Fruit fly (Drosophila melanogaster) whole organism, embryonic: ENCODE measurements around the gene Ac76E.

Source experiments
- Aef1 ChIP-seq: fragments of 200-800 bp; sonication (Bioruptor generic); IDR thresholded peaks from 3 replicates; pipeline ENCODE4 v1.3.6; 2022; ENCODE audit warnings: missing biosample characterization, missing genetic modification characterization
- Awh ChIP-seq: fragments of 200-800 bp; sonication (Bioruptor generic); IDR thresholded peaks from 2 replicates; pipeline ENCODE4, ENCODE4 v1.3.6; 2022; ENCODE audit warnings: missing biosample characterization, missing genetic modification characterization
- Blimp-1 ChIP-seq: fragments of 200-800 bp; sonication (Bioruptor generic); optimal IDR thresholded peaks from 3 replicates; lab custom pipeline; 2018; ENCODE audit warnings: missing biosample characterization, missing genetic modification characterization, mild to moderate bottlenecking, moderate library complexity, missing genetic modification reagents
- BtbVII ChIP-seq: fragments of 200-800 bp; sonication (Bioruptor generic); optimal IDR thresholded peaks from 3 replicates; lab custom pipeline; 2017; ENCODE audit warnings: missing biosample characterization, mild to moderate bottlenecking, missing genetic modification characterization
- CG10274 ChIP-seq: fragments of 200-800 bp; sonication (Bioruptor generic); optimal IDR thresholded peaks from 3 replicates; lab custom pipeline; 2017; ENCODE audit warnings: missing biosample characterization, mild to moderate bottlenecking, missing genetic modification characterization
- CG11723 ChIP-seq: fragments of 200-800 bp; sonication (Bioruptor generic); optimal IDR thresholded peaks from 2 replicates; lab custom pipeline; 2017; ENCODE audit warnings: missing biosample characterization, mild to moderate bottlenecking, missing genetic modification characterization
- CG14441 ChIP-seq: fragments of 200-800 bp; sonication (Bioruptor generic); IDR thresholded peaks from 2 replicates; pipeline ENCODE4 v1.3.6; 2022; ENCODE audit warnings: missing biosample characterization, missing genetic modification characterization
- CG14860 ChIP-seq: fragments of 200-800 bp; sonication (Bioruptor generic); IDR thresholded peaks from 3 replicates; pipeline ENCODE4 v1.3.6; 2022; ENCODE audit warnings: missing biosample characterization, missing genetic modification characterization; ENCODE audit not compliant: partially characterized antibody
- CG17361 ChIP-seq: fragments of 200-800 bp; sonication (Bioruptor generic); IDR thresholded peaks from 3 replicates; pipeline ENCODE4 v1.3.6; 2022; ENCODE audit warnings: missing biosample characterization, missing genetic modification characterization
- CG1792 ChIP-seq: fragments of 200-800 bp; sonication (Bioruptor generic); optimal IDR thresholded peaks from 2 replicates; lab custom pipeline; 2016; ENCODE audit warnings: missing biosample characterization, missing genetic modification characterization
- CG1832 ChIP-seq: fragments of 200-800 bp; sonication (Bioruptor generic); optimal IDR thresholded peaks from 2 replicates; lab custom pipeline; 2017; ENCODE audit warnings: missing biosample characterization, mild to moderate bottlenecking, missing genetic modification characterization, inconsistent platforms
- CG2120 ChIP-seq: fragments of 200-800 bp; sonication (Bioruptor generic); optimal IDR thresholded peaks from 3 replicates; lab custom pipeline; 2016; ENCODE audit warnings: missing biosample characterization, missing genetic modification characterization
- CG2889 ChIP-seq: fragments of 200-800 bp; sonication (Bioruptor generic); IDR thresholded peaks from 3 replicates; pipeline ENCODE4 v1.3.6; 2022; ENCODE audit warnings: missing biosample characterization, missing genetic modification characterization
- CG6791 ChIP-seq: fragments of 200-800 bp; sonication (Bioruptor generic); IDR thresholded peaks from 3 replicates; pipeline ENCODE4 v1.3.6; 2022; ENCODE audit warnings: missing biosample characterization, missing genetic modification characterization; ENCODE audit not compliant: partially characterized antibody
- CG7963 ChIP-seq: fragments of 200-800 bp; sonication (Bioruptor generic); IDR thresholded peaks from 3 replicates; pipeline ENCODE4 v1.3.6; 2022; ENCODE audit warnings: missing biosample characterization, missing genetic modification characterization; ENCODE audit not compliant: partially characterized antibody
- CG8089 ChIP-seq: fragments of 200-800 bp; sonication (Bioruptor generic); optimal IDR thresholded peaks from 3 replicates; lab custom pipeline; 2016; ENCODE audit warnings: missing biosample characterization, missing genetic modification characterization
- CG8359 ChIP-seq: fragments of 200-800 bp; sonication (Bioruptor generic); optimal IDR thresholded peaks from 2 replicates; lab custom pipeline; 2017; ENCODE audit warnings: missing biosample characterization, mild to moderate bottlenecking, missing genetic modification characterization, borderline replicate concordance
- CG9932 ChIP-seq: fragments of 200-800 bp; sonication (Bioruptor generic); IDR thresholded peaks from 2 replicates; pipeline ENCODE4 v1.3.6; 2022; ENCODE audit warnings: missing biosample characterization, missing genetic modification characterization
- Fer2 ChIP-seq: fragments of 200-800 bp; sonication (Bioruptor generic); optimal IDR thresholded peaks from 2 replicates; lab custom pipeline; 2018; ENCODE audit warnings: missing biosample characterization, mild to moderate bottlenecking, missing genetic modification characterization, moderate library complexity
- HLH4C ChIP-seq: fragments of 200-800 bp; sonication (Bioruptor generic); IDR thresholded peaks from 3 replicates; pipeline ENCODE4 v1.3.6; 2022; ENCODE audit warnings: missing biosample characterization, missing genetic modification characterization; ENCODE audit not compliant: partially characterized antibody
- Hey ChIP-seq: fragments of 200-800 bp; sonication (Bioruptor generic); optimal IDR thresholded peaks from 3 replicates; lab custom pipeline; 2018; ENCODE audit warnings: missing biosample characterization, mild to moderate bottlenecking, missing genetic modification characterization
- MESR4 ChIP-seq: fragments of 200-800 bp; sonication (Bioruptor generic); optimal IDR thresholded peaks from 2 replicates; lab custom pipeline; 2018; ENCODE audit warnings: missing biosample characterization, mild to moderate bottlenecking, missing genetic modification characterization, moderate library complexity
- NC2β ChIP-seq: fragments of 200-800 bp; sonication (Bioruptor generic); optimal IDR thresholded peaks from 2 replicates; lab custom pipeline; 2016; ENCODE audit warnings: missing biosample characterization, missing genetic modification characterization
- NfI ChIP-seq: fragments of 200-800 bp; sonication (Bioruptor generic); optimal IDR thresholded peaks from 3 replicates; lab custom pipeline; 2018; ENCODE audit warnings: missing biosample characterization, mild to moderate bottlenecking, missing genetic modification characterization, moderate library complexity
- Trl ChIP-seq, 3 experiments: fragments of >200 bp in 2 of 3; fragments of 200-800 bp in 1 of 3; sonication (Bioruptor generic) in 1 of 3; optimal IDR thresholded peaks; 2 replicates in 1 of 3; 3 replicates in 2 of 3; lab custom pipeline; 2016 to 2017; ENCODE audit warnings: missing biosample characterization in 1 of 3, missing genetic modification characterization in 1 of 3
- ap ChIP-seq: fragments of 200-800 bp; sonication (Bioruptor generic); IDR thresholded peaks from 2 replicates; pipeline ENCODE4 v1.3.6; 2022; ENCODE audit warnings: missing biosample characterization, missing genetic modification characterization
- bcd ChIP-seq: fragments of 200-800 bp; sonication (Bioruptor generic); optimal IDR thresholded peaks from 2 replicates; lab custom pipeline; 2017; ENCODE audit warnings: missing biosample characterization, mild to moderate bottlenecking, missing genetic modification characterization
- cad ChIP-seq: fragments of >200 bp; optimal IDR thresholded peaks from 2 replicates; lab custom pipeline; 2017; ENCODE audit warnings: missing biosample characterization, missing genetic modification characterization
- chm ChIP-seq: fragments of 200-800 bp; sonication (Bioruptor generic); IDR thresholded peaks from 2 replicates; pipeline ENCODE4 v1.3.6; 2022; ENCODE audit warnings: missing biosample characterization, missing genetic modification characterization
- crol ChIP-seq: fragments of 200-800 bp; sonication (Bioruptor generic); IDR thresholded peaks from 2 replicates; pipeline ENCODE4 v1.3.6; 2022; ENCODE audit warnings: missing biosample characterization, missing genetic modification characterization
- dati ChIP-seq: fragments of 200-800 bp; sonication (Bioruptor generic); IDR thresholded peaks from 2 replicates; pipeline ENCODE4 v1.3.6; 2022; ENCODE audit warnings: missing biosample characterization, missing genetic modification characterization
- exex ChIP-seq: fragments of 200-800 bp; sonication (Bioruptor generic); optimal IDR thresholded peaks from 4 replicates; lab custom pipeline; 2018; ENCODE audit warnings: missing biosample characterization, mild to moderate bottlenecking, missing genetic modification characterization, moderate library complexity
- gcm2 ChIP-seq: fragments of 200-800 bp; sonication (Bioruptor generic); optimal IDR thresholded peaks from 2 replicates; lab custom pipeline; 2016; ENCODE audit warnings: missing biosample characterization, missing genetic modification characterization
- hkb ChIP-seq, 2 experiments: fragments of 200-800 bp in 1 of 2; fragments of >200 bp in 1 of 2; sonication (Bioruptor generic) in 1 of 2; IDR thresholded peaks in 1 of 2; optimal IDR thresholded peaks in 1 of 2; 2 replicates each; pipeline versions ENCODE4 v1.3.6 to Lab custom; 2017 to 2022; ENCODE audit warnings: missing biosample characterization in 1 of 2, missing genetic modification characterization in 1 of 2
- hth ChIP-seq: fragments of >200 bp; optimal IDR thresholded peaks from 2 replicates; lab custom pipeline; 2017; ENCODE audit warnings: inconsistent platforms
- knrl ChIP-seq: fragments of 200-800 bp; sonication (Bioruptor generic); IDR thresholded peaks from 3 replicates; pipeline ENCODE4 v1.3.6; 2022; ENCODE audit warnings: missing biosample characterization, missing genetic modification characterization; ENCODE audit not compliant: partially characterized antibody
- lbe ChIP-seq: fragments of 200-800 bp; sonication (Bioruptor generic); optimal IDR thresholded peaks from 2 replicates; lab custom pipeline; 2016; ENCODE audit warnings: missing biosample characterization, mild to moderate bottlenecking, missing genetic modification characterization
- mirr ChIP-seq: fragments of 200-800 bp; sonication (Bioruptor generic); optimal IDR thresholded peaks from 3 replicates; lab custom pipeline; 2018; ENCODE audit warnings: missing biosample characterization, mild to moderate bottlenecking, missing genetic modification characterization
- nom ChIP-seq: fragments of 200-800 bp; sonication (Bioruptor generic); optimal IDR thresholded peaks from 2 replicates; lab custom pipeline; 2017; ENCODE audit warnings: missing biosample characterization, missing genetic modification characterization, mild to moderate bottlenecking, moderate library complexity, missing genetic modification reagents
- pros ChIP-seq: fragments of 200-800 bp; sonication (Bioruptor generic); optimal IDR thresholded peaks from 3 replicates; lab custom pipeline; 2019; ENCODE audit warnings: missing biosample characterization, mild to moderate bottlenecking, missing genetic modification characterization, moderate library complexity
- salm ChIP-seq: fragments of 200-800 bp; sonication (Bioruptor generic); optimal IDR thresholded peaks from 2 replicates; lab custom pipeline; 2018; ENCODE audit warnings: missing biosample characterization, mild to moderate bottlenecking, missing genetic modification characterization
- sens ChIP-seq: fragments of 200-800 bp; sonication (Bioruptor generic); peaks from one replicate; lab custom pipeline; 2016; ENCODE audit warnings: missing biosample characterization, missing genetic modification characterization
- slbo ChIP-seq: fragments of 200-800 bp; sonication (Bioruptor generic); IDR thresholded peaks from 2 replicates; pipeline ENCODE4 v1.3.6; 2022; ENCODE audit warnings: missing biosample characterization, missing genetic modification characterization
- sna ChIP-seq: fragments of 200-800 bp; sonication (Bioruptor generic); IDR thresholded peaks from 2 replicates; pipeline ENCODE4 v1.3.6; 2022; ENCODE audit warnings: missing biosample characterization, missing genetic modification characterization; ENCODE audit not compliant: partially characterized antibody
- sqz ChIP-seq: fragments of 200-800 bp; sonication (Bioruptor generic); optimal IDR thresholded peaks from 3 replicates; lab custom pipeline; 2018; ENCODE audit warnings: missing biosample characterization, mild to moderate bottlenecking, missing genetic modification characterization
- vfl ChIP-seq: fragments of 200-800 bp; sonication (Bioruptor generic); optimal IDR thresholded peaks from 2 replicates; lab custom pipeline; 2016; ENCODE audit warnings: missing biosample characterization, missing genetic modification characterization

Ac76E gene

DNA sequence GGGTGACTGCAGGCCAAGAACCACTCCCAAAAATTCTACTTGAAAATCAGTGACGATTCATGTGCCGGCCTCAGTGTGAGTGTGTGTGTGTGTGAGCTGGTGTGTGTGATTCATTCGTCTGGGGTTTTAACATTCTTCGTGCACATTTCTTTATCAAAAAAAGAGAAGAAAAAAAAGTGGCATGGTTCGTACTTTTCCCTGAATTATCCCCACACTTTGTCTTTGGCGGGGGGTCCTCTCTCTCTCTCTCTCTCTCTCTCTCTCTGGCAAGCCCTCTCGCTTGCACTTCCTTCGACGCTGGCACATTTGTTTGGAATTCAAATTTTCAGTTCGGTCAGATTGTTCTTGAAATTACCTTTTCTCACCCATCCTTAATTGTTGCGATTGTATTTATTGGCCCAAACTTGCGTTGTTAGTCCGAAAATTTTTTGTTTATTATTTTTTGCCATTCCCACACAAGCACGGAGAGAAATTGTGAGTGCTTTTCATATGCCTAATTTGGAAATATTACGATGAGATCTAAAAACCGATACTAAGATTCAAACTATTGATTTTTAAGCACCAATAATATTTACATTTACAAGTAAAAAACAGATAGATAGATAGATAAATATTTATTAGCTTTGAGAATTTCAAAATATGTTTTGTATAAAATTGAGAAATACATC lies 9.9 kb upstream of the Ac76E start (continued):
- peak; percentile 56; the same call in 1 of the 2 replicates for TF ChIP-seq slbo
- peak; percentile 28 for TF ChIP-seq Blimp-1 (GFP tag; lab: Kevin White, UChicago)
- peak; percentile 88 for TF ChIP-seq CG1832 (GFP tag; lab: Kevin White, UChicago)
- TF ChIP-seq, all 482 proteins: peak for 69

DNA sequence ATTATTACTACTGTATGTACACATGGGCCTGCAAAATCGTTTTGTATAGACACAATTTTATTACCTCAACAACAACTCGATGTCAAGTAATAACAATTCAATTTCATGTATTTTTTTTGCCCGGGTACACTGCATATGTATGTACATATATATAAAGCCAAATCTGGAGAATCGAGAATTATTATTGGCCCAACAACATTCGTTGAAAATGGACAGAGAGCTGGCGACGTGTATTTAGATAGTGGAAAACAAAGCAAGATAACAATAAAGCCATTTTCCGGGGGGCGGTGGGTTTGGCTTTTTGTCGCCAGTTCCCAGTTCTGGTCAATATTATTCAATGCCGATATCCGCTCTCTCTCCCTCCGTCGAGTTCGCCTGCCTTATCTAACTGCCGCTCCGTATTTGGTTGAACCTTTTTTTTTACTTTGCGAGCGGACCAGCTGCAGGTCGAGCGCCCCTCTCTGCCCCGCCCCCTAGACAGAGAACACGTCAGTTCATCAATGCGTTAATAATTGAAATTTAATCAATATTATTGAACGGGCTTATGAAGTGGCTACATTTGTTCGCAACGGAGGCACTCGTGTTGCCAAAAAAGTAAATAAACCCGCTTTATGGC lies 9.3 kb upstream of the Ac76E start:
- no peak for TF ChIP-seq CG2889 (GFP tag; lab: Robert Waterston, UW)
- no peak for TF ChIP-seq hkb (optimal IDR thresholded peaks at IDR 0.05; lab: Kevin White, UChicago)
- TF ChIP-seq hkb (GFP tag; IDR thresholded peaks at IDR 0.05; lab: Robert Waterston, UW): 0 out of 2 replicates have a peak, but pooled peaks have one; percentile 10
- TF ChIP-seq crol (GFP tag; lab: Robert Waterston, UW): peak; percentile 88
- no peak for TF ChIP-seq Fer2
- no peak for TF ChIP-seq HLH4C
- TF ChIP-seq BtbVII (GFP tag; lab: Kevin White, UChicago): no peak
- TF ChIP-seq salm: no peak
- no peak for TF ChIP-seq Awh
- no peak for TF ChIP-seq dati (GFP tag; lab: Robert Waterston, UW)
- TF ChIP-seq sna (GFP tag; lab: Robert Waterston, UW): no peak
- no peak for TF ChIP-seq CG14860 (GFP tag; lab: Robert Waterston, UW)
- peak; percentile 99 for TF ChIP-seq exex (tag; lab: Kevin White, UChicago)
- no peak for TF ChIP-seq CG9932
- TF ChIP-seq CG8359 (GFP tag; lab: Kevin White, UChicago): no peak
- no peak for TF ChIP-seq chm
- no peak for TF ChIP-seq nom (GFP tag; lab: Kevin White, UChicago)
- TF ChIP-seq sqz (GFP tag; lab: Kevin White, UChicago): peak; percentile 65
- TF ChIP-seq bcd (GFP tag; lab: Kevin White, UChicago): no peak
- no peak for TF ChIP-seq ap (GFP tag; lab: Robert Waterston, UW)
- peak; percentile 96 for TF ChIP-seq mirr
- peak; percentile 21 to 36 for TF ChIP-seq Trl (optimal IDR thresholded peaks at IDR 0.05; lab: Kevin White, UChicago)
- no peak for TF ChIP-seq Trl (GFP tag; optimal IDR thresholded peaks at IDR 0.05; lab: Kevin White, UChicago)
- TF ChIP-seq CG7963 (GFP tag; lab: Robert Waterston, UW): no peak
- TF ChIP-seq vfl (GFP tag; lab: Kevin White, UChicago): no peak
- no peak for TF ChIP-seq NC2β
- TF ChIP-seq MESR4 (GFP tag; lab: Kevin White, UChicago): no peak
- 0 out of 3 replicates have a peak, but pooled peaks have one; percentile 6 for TF ChIP-seq CG17361 (GFP tag; lab: Robert Waterston, UW)
- TF ChIP-seq CG10274: no peak
- no peak for TF ChIP-seq sens
- TF ChIP-seq hth: no peak
- no peak for TF ChIP-seq Aef1 (GFP tag; lab: Robert Waterston, UW)
- peak; percentile 33; the same call in 1 of the 2 replicates for TF ChIP-seq CG14441 (GFP tag; lab: Robert Waterston, UW)
- TF ChIP-seq cad (GFP tag; lab: Kevin White, UChicago): no peak
- TF ChIP-seq CG2120 (GFP tag; lab: Kevin White, UChicago): peak; percentile 21
- TF ChIP-seq knrl: no peak
- TF ChIP-seq Hey (tag; lab: Kevin White, UChicago): peak; percentile 25
- TF ChIP-seq CG8089 (GFP tag; lab: Kevin White, UChicago): no peak
- TF ChIP-seq NfI (GFP tag; lab: Kevin White, UChicago): no peak
- TF ChIP-seq CG6791: no peak
- TF ChIP-seq lbe: no peak
- TF ChIP-seq gcm2 (GFP tag; lab: Kevin White, UChicago): no peak
- TF ChIP-seq CG11723: no peak
- TF ChIP-seq CG1792 (GFP tag; lab: Kevin White, UChicago): no peak
- TF ChIP-seq pros (GFP tag; lab: Kevin White, UChicago): no peak
